Worm (Caenorhabditis elegans): ENCODE data around the gene cup-5.

cup-5 gene

ce11 chrIII:7572781-7573400 lies 11.1 kb upstream of the cup-5 start, which contains the start of the genes rpl-9 and lpd-7 (continued):
- TF ChIP-seq Y5F2A.4 (GFP tag; optimal IDR thresholded peaks at IDR 0.05) (no peak), Y75B8A.6 (GFP tag; IDR thresholded peaks at IDR 0.05) (no peak), nhr-11 (tag; optimal IDR thresholded peaks at IDR 0.05) (peak; percentile 89), ctbp-1 (GFP tag; IDR thresholded peaks at IDR 0.05) (no peak), lsy-2 (tag; optimal IDR thresholded peaks at IDR 0.05) (peak; percentile 2 to 91), cey-2 (tag; optimal IDR thresholded peaks at IDR 0.05; ENCODE audit: borderline replicate concordance, insufficient read depth) (no peak), dmd-9 (GFP tag; IDR thresholded peaks at IDR 0.05) (no peak), hif-1 (tag; optimal IDR thresholded peaks at IDR 0.05) (peak in 1 of 2 experiments; percentile 63), unc-130 (GFP tag; optimal IDR thresholded peaks at IDR 0.05) (peak; percentile 52), F49E8.2 (tag; optimal IDR thresholded peaks at IDR 0.05; ENCODE audit: borderline replicate concordance) (no peak), ztf-11 (tag; optimal IDR thresholded peaks at IDR 0.05) (no peak), nhr-102 (tag; optimal IDR thresholded peaks at IDR 0.05) (no peak), attf-4 (tag; optimal IDR thresholded peaks at IDR 0.05) (no peak), pha-4 (GFP tag; IDR thresholded peaks at IDR 0.05) (no peak), pha-4 (tag; optimal IDR thresholded peaks at IDR 0.05) (peak; percentile 48), lin-39 (tag; optimal IDR thresholded peaks at IDR 0.05) (no peak), ceh-44 (GFP tag; IDR thresholded peaks at IDR 0.05) (no peak), aha-1 (tag) (peak; percentile 77), R02D3.7 (tag; optimal IDR thresholded peaks at IDR 0.05) (peak; percentile 17), dmd-6 (GFP tag; IDR thresholded peaks at IDR 0.05) (peak; percentile 41; the same call in 1 of the 2 replicates), spr-1 (tag; optimal IDR thresholded peaks at IDR 0.05) (no peak), daf-16 (GFP tag; optimal IDR thresholded peaks at IDR 0.05) (no peak), daf-16 (tag; optimal IDR thresholded peaks at IDR 0.05) (peak; percentile 71), lin-15B (tag; optimal IDR thresholded peaks at IDR 0.05) (no peak), daf-19 (GFP tag; conservative IDR thresholded peaks at IDR 0.05) (no peak), lin-1 (GFP tag; IDR thresholded peaks at IDR 0.05) (no peak), tra-1 (GFP tag; IDR thresholded peaks at IDR 0.05) (no peak), mxl-2 (GFP tag; conservative IDR thresholded peaks at IDR 0.05) (no peak), fkh-10 (GFP tag; optimal IDR thresholded peaks at IDR 0.05) (peak; percentile 59), set-16 (GFP tag; IDR thresholded peaks at IDR 0.05) (no peak), zfp-3 (GFP tag; conservative IDR thresholded peaks at IDR 0.05) (no peak; the same call in 1 of the 2 replicates), ztf-7 (tag; optimal IDR thresholded peaks at IDR 0.05) (no peak), ceh-20 (GFP tag; IDR thresholded peaks at IDR 0.05) (no peak), tag-97 (GFP tag; IDR thresholded peaks at IDR 0.05) (no peak), Y48G9A.11 (GFP tag; IDR thresholded peaks at IDR 0.05) (no peak), saeg-2 (GFP tag; IDR thresholded peaks at IDR 0.05) (no peak), spr-3 (GFP tag; optimal IDR thresholded peaks at IDR 0.05) (no peak), gei-8 (GFP tag; optimal IDR thresholded peaks at IDR 0.05) (no peak), zip-2 (tag; optimal IDR thresholded peaks at IDR 0.05) (no peak), unc-62 (GFP tag; optimal IDR thresholded peaks at IDR 0.05 in 1 of 2) (peak in 1 of 2 experiments; percentile 38), unc-62 (tag; optimal IDR thresholded peaks at IDR 0.05) (no peak), dve-1 (tag; optimal IDR thresholded peaks at IDR 0.05; ENCODE audit: insufficient read depth) (peak; percentile 58), egl-27 (tag; optimal IDR thresholded peaks at IDR 0.05) (no peak), F10B5.3 (tag; optimal IDR thresholded peaks at IDR 0.05) (no peak), F44E2.7 (GFP tag; IDR thresholded peaks at IDR 0.05) (no peak), jun-1 (tag; optimal IDR thresholded peaks at IDR 0.05) (no peak), snpc-4 (tag; optimal IDR thresholded peaks at IDR 0.05) (no peak), D1046.2 (GFP tag; IDR thresholded peaks at IDR 0.05) (no peak), T26A8.4 (GFP tag; IDR thresholded peaks at IDR 0.05) (no peak), nhr-42 (GFP tag; IDR thresholded peaks at IDR 0.05) (no peak), madf-9 (GFP tag; conservative IDR thresholded peaks at IDR 0.05) (no peak)
